Worm (Caenorhabditis elegans) whole organism, L1 larva: ENCODE data around the gene col-167.
A peak's percentile ranks its signal among the peaks of the same experiment; 100 is the strongest.

Source experiments
- C04F5.9 ChIP-seq: sonication (generic microtip); optimal IDR thresholded peaks from 2 replicates; lab custom pipeline; 2016; ENCODE audit warnings: missing genetic modification characterization, missing compliant biosample characterization
- C16A3.4 ChIP-seq: fragments of 150-350 bp; optimal IDR thresholded peaks from 2 replicates; lab custom pipeline; 2014; ENCODE audit warnings: missing biosample characterization, missing genetic modification characterization
- F16B12.6 ChIP-seq: fragments of 150-350 bp; optimal IDR thresholded peaks from 2 replicates; lab custom pipeline; 2014; ENCODE audit warnings: missing biosample characterization, missing genetic modification characterization
- aha-1 ChIP-seq: fragments of 150-350 bp; optimal IDR thresholded peaks from 2 replicates; lab custom pipeline; 2014; ENCODE audit warnings: missing biosample characterization, missing genetic modification characterization
- alr-1 ChIP-seq: fragments of 200-800 bp; sonication (Bioruptor generic); optimal IDR thresholded peaks from 2 replicates; lab custom pipeline; 2018; ENCODE audit warnings: borderline replicate concordance, mild to moderate bottlenecking, missing genetic modification characterization, missing compliant biosample characterization
- ceh-82 ChIP-seq, 3 experiments: fragments of 150-350 bp in 1 of 3; sonication (generic microtip) in 2 of 3; optimal IDR thresholded peaks; 2 replicates each; lab custom pipeline; 2014 to 2017; ENCODE audit warnings: missing biosample characterization in 3 of 3, missing genetic modification characterization in 3 of 3
- dpl-1 ChIP-seq, 3 experiments: fragments of 150-350 bp in 2 of 3; sonication (generic microtip) in 1 of 3; optimal IDR thresholded peaks; 2 replicates each; lab custom pipeline; 2014 to 2017; ENCODE audit warnings: missing biosample characterization in 3 of 3, missing genetic modification characterization in 3 of 3, missing genetic modification reagents in 3 of 3
- dsc-1 ChIP-seq: sonication (generic microtip); optimal IDR thresholded peaks from 2 replicates; lab custom pipeline; 2016; ENCODE audit warnings: mild to moderate bottlenecking, missing genetic modification characterization, missing compliant biosample characterization
- efl-1 ChIP-seq, 4 experiments: fragments of 150-350 bp; optimal IDR thresholded peaks in 3 of 4; peaks in 1 of 4; 1 replicate in 1 of 4; 2 replicates in 3 of 4; lab custom pipeline; 2014; ENCODE audit warnings: missing biosample characterization in 2 of 4, missing genetic modification characterization in 2 of 4, missing genetic modification reagents in 2 of 4
- fkh-10 ChIP-seq: sonication (generic microtip); optimal IDR thresholded peaks from 2 replicates; lab custom pipeline; 2017; ENCODE audit warnings: missing biosample characterization, missing genetic modification reagents, missing genetic modification characterization
- fkh-4 ChIP-seq: sonication (generic microtip); optimal IDR thresholded peaks from 2 replicates; lab custom pipeline; 2016; ENCODE audit warnings: missing compliant biosample characterization, missing genetic modification characterization, borderline replicate concordance
- grh-1 ChIP-seq: fragments of 200-800 bp; sonication (Bioruptor generic); IDR thresholded peaks from 2 replicates; pipeline ENCODE4 v1.3.6; 2022; ENCODE audit warnings: missing genetic modification reagents, missing genetic modification characterization, missing compliant biosample characterization
- hlh-17 ChIP-seq: fragments of 200-800 bp; sonication (Bioruptor generic); optimal IDR thresholded peaks from 2 replicates; lab custom pipeline; 2018; ENCODE audit warnings: missing genetic modification characterization, mild to moderate bottlenecking, missing compliant biosample characterization, moderate library complexity, borderline replicate concordance
- lin-13 ChIP-seq: fragments of 150-350 bp; optimal IDR thresholded peaks from 2 replicates; lab custom pipeline; 2014; ENCODE audit warnings: missing biosample characterization, missing genetic modification reagents, missing genetic modification characterization
- lin-14 ChIP-seq: fragments of 200-800 bp; sonication (Bioruptor generic); optimal IDR thresholded peaks from 2 replicates; lab custom pipeline; 2018; ENCODE audit warnings: mild to moderate bottlenecking, missing genetic modification characterization, moderate library complexity, missing compliant biosample characterization
- lin-15B ChIP-seq: fragments of 150-350 bp; sonication (generic microtip); optimal IDR thresholded peaks from 3 replicates; lab custom pipeline; 2014; ENCODE audit warnings: missing biosample characterization, missing genetic modification characterization
- lin-35 ChIP-seq, 2 experiments: fragments of 150-350 bp; optimal IDR thresholded peaks; 2 replicates each; lab custom pipeline; 2014; ENCODE audit warnings: missing biosample characterization in 2 of 2, missing genetic modification characterization in 2 of 2, missing genetic modification reagents in 2 of 2
- mab-9 ChIP-seq: fragments of 200-800 bp; sonication (Bioruptor generic); IDR thresholded peaks from 2 replicates; pipeline ENCODE4 v1.3.6; 2022; ENCODE audit warnings: missing genetic modification reagents, missing genetic modification characterization, missing compliant biosample characterization
- mdl-1 ChIP-seq, 2 experiments: fragments of 150-350 bp; optimal IDR thresholded peaks; 2 replicates each; lab custom pipeline; 2014 to 2017; ENCODE audit warnings: missing biosample characterization in 2 of 2, missing genetic modification characterization in 2 of 2, inconsistent platforms in 1 of 2
- mef-2 ChIP-seq: fragments of 150-350 bp; optimal IDR thresholded peaks from 2 replicates; lab custom pipeline; 2014; ENCODE audit warnings: missing biosample characterization, missing genetic modification characterization
- nhr-11 ChIP-seq: fragments of 150-350 bp; optimal IDR thresholded peaks from 2 replicates; lab custom pipeline; 2014; ENCODE audit warnings: missing biosample characterization, missing genetic modification characterization
- nhr-12 ChIP-seq: sonication (generic microtip); optimal IDR thresholded peaks from 2 replicates; lab custom pipeline; 2017; ENCODE audit warnings: missing biosample characterization, missing genetic modification characterization
- nhr-19 ChIP-seq: fragments of 200-800 bp; sonication (Bioruptor generic); conservative IDR thresholded peaks from 2 replicates; pipeline ENCODE4 v1.3.6; 2022; ENCODE audit warnings: missing genetic modification characterization, missing compliant biosample characterization
- nhr-237 ChIP-seq: fragments of 150-350 bp; optimal IDR thresholded peaks from 2 replicates; lab custom pipeline; 2014; ENCODE audit warnings: missing biosample characterization, missing genetic modification characterization
- nhr-47 ChIP-seq: sonication (generic microtip); optimal IDR thresholded peaks from 2 replicates; lab custom pipeline; 2016; ENCODE audit warnings: mild to moderate bottlenecking, missing genetic modification characterization, moderate library complexity, missing compliant biosample characterization
- nhr-71 ChIP-seq: sonication (generic microtip); optimal IDR thresholded peaks from 2 replicates; lab custom pipeline; 2016; ENCODE audit warnings: mild to moderate bottlenecking, missing genetic modification characterization, moderate library complexity, missing compliant biosample characterization
- nhr-77 ChIP-seq: fragments of 150-350 bp; optimal IDR thresholded peaks from 2 replicates; lab custom pipeline; 2014; ENCODE audit warnings: missing biosample characterization, missing genetic modification characterization
- nhr-85 ChIP-seq: sonication (generic microtip); peaks from one replicate; lab custom pipeline; 2016; ENCODE audit warnings: missing genetic modification characterization, inconsistent platforms, missing compliant biosample characterization
- nhr-90 ChIP-seq: sonication (generic microtip); optimal IDR thresholded peaks from 2 replicates; lab custom pipeline; 2016; ENCODE audit warnings: mild to moderate bottlenecking, missing genetic modification characterization, missing compliant biosample characterization; ENCODE audit not compliant: poor library complexity
- snpc-4 ChIP-seq: fragments of 150-350 bp; optimal IDR thresholded peaks from 2 replicates; lab custom pipeline; 2014; ENCODE audit warnings: missing biosample characterization, missing genetic modification characterization
- snu-23 ChIP-seq: sonication (generic microtip); optimal IDR thresholded peaks from 2 replicates; lab custom pipeline; 2016; ENCODE audit warnings: missing genetic modification characterization, missing compliant biosample characterization
- sox-4 ChIP-seq: sonication (generic microtip); optimal IDR thresholded peaks from 2 replicates; lab custom pipeline; 2016; ENCODE audit warnings: missing genetic modification characterization, missing compliant biosample characterization
- sptf-1 ChIP-seq: fragments of 150-350 bp; optimal IDR thresholded peaks from 2 replicates; lab custom pipeline; 2014; ENCODE audit warnings: missing biosample characterization, missing genetic modification characterization
- tlp-1 ChIP-seq: fragments of 150-350 bp; optimal IDR thresholded peaks from 2 replicates; lab custom pipeline; 2014; ENCODE audit warnings: missing biosample characterization, missing genetic modification characterization
- unc-130 ChIP-seq: fragments of 150-350 bp; optimal IDR thresholded peaks from 2 replicates; lab custom pipeline; 2017; ENCODE audit warnings: missing biosample characterization, missing genetic modification characterization, inconsistent platforms
- unc-30 ChIP-seq: sonication (generic microtip); optimal IDR thresholded peaks from 2 replicates; lab custom pipeline; 2017; ENCODE audit warnings: missing biosample characterization, missing genetic modification characterization
- zip-4 ChIP-seq: fragments of 200-800 bp; sonication (Bioruptor generic); optimal IDR thresholded peaks from 2 replicates; lab custom pipeline; 2018; ENCODE audit warnings: mild to moderate bottlenecking, missing genetic modification characterization, moderate library complexity, missing compliant biosample characterization
- ztf-11 ChIP-seq, 2 experiments: sonication (generic microtip); optimal IDR thresholded peaks; 2 replicates each; lab custom pipeline; 2016 to 2017; ENCODE audit warnings: missing genetic modification characterization in 2 of 2, missing biosample characterization in 1 of 2, missing compliant biosample characterization in 1 of 2

col-167 gene

ce11 chrX:6360077-6360476, 36.8 kb downstream of the col-167 start:
- TF ChIP-seq nhr-85 (no peak), nhr-71 (tag; lab: Kevin White, UChicago) (no peak), snpc-4 (no peak), nhr-237 (tag; lab: Kevin White, UChicago) (no peak), alr-1 (tag; lab: Kevin White, UChicago) (no peak), efl-1 (optimal IDR thresholded peaks at IDR 0.05; lab: Kevin White, UChicago) (no peak), efl-1 (GFP tag; optimal IDR thresholded peaks at IDR 0.05 in 1 of 2; lab: Kevin White, UChicago) (no peak), mab-9 (GFP tag; lab: Robert Waterston, UW) (no peak), dpl-1 (GFP tag; optimal IDR thresholded peaks at IDR 0.05; lab: Kevin White, UChicago) (no peak), fkh-10 (GFP tag; lab: Kevin White, UChicago) (no peak), aha-1 (no peak), lin-14 (no peak)

ce11 chrX:6360658-6361057, 37.4 kb downstream of the col-167 start, which contains the start of gene C03B1.14:
TSS of gene C03B1.14 (minus strand) at chrX:6360758.
- TF ChIP-seq sptf-1: no peak
- TF ChIP-seq nhr-71 (tag; lab: Kevin White, UChicago): no peak
- TF ChIP-seq sox-4: no peak
- no peak for TF ChIP-seq nhr-90 (tag; lab: Kevin White, UChicago)
- no peak for TF ChIP-seq tlp-1 (tag; lab: Kevin White, UChicago)
- no peak for TF ChIP-seq lin-15B

- TF ChIP-seq mef-2 (tag; lab: Kevin White, UChicago): no peak
- TF ChIP-seq nhr-19 (GFP tag; lab: Robert Waterston, UW): no peak
- no peak for TF ChIP-seq nhr-47 (tag; lab: Kevin White, UChicago)
- no peak for TF ChIP-seq dsc-1
- no peak for TF ChIP-seq snu-23
- no peak for TF ChIP-seq efl-1 (optimal IDR thresholded peaks at IDR 0.05; lab: Kevin White, UChicago)
- TF ChIP-seq efl-1 (GFP tag; optimal IDR thresholded peaks at IDR 0.05 in 1 of 2; lab: Kevin White, UChicago): peak in 1 of 2 experiments; percentile 29
Observed at ce11 chrX:6364196-6364595, 40.9 kb downstream of the col-167 start, which contains the start of gene C03B1.4. TSS of gene C03B1.4 (plus strand) at chrX:6364496.

- TF ChIP-seq nhr-11 (no peak), C04F5.9 (tag; lab: Kevin White, UChicago) (no peak), lin-13 (GFP tag; lab: Kevin White, UChicago) (no peak), grh-1 (GFP tag; lab: Robert Waterston, UW) (no peak), fkh-4 (tag; lab: Kevin White, UChicago) (no peak), nhr-12 (no peak), lin-35 (GFP tag; optimal IDR thresholded peaks at IDR 0.05; lab: Kevin White, UChicago) (no peak), zip-4 (GFP tag; lab: Kevin White, UChicago) (no peak)
- TF ChIP-seq, all 84 proteins: peak for 0
Observed at ce11 chrX:6365715-6366114, 42.4 kb downstream of the col-167 start, which contains the start of gene C03B1.3. TSS of gene C03B1.3 (plus strand) at chrX:6366015.

ce11 chrX:6369717-6370116, 46.4 kb downstream of the col-167 start, which contains the start of gene C03B1.2:
TSS of gene C03B1.2 (plus strand) at chrX:6370017.
- TF ChIP-seq nhr-19 (GFP tag; lab: Robert Waterston, UW) (no peak), fkh-4 (tag; lab: Kevin White, UChicago) (no peak)

ce11 chrX:6371192-6372116, 48.2 kb downstream of the col-167 start:
- peak; percentile 42 for TF ChIP-seq C16A3.4
- TF ChIP-seq nhr-47 (tag; lab: Kevin White, UChicago): peak; percentile 77
- TF ChIP-seq aha-1: no peak
- TF ChIP-seq lin-35 (GFP tag; optimal IDR thresholded peaks at IDR 0.05; lab: Kevin White, UChicago): peak in 1 of 2 experiments; percentile 67
- no peak for TF ChIP-seq unc-30
- no peak for TF ChIP-seq zip-4 (GFP tag; lab: Kevin White, UChicago)
- TF ChIP-seq nhr-85: peak; percentile 45
- no peak for TF ChIP-seq efl-1 (optimal IDR thresholded peaks at IDR 0.05; lab: Kevin White, UChicago)
- TF ChIP-seq efl-1 (GFP tag; optimal IDR thresholded peaks at IDR 0.05 in 1 of 2; lab: Kevin White, UChicago): peak; percentile 21 to 81
- peak in 1 of 2 experiments; percentile 65 for TF ChIP-seq mdl-1 (tag; optimal IDR thresholded peaks at IDR 0.05; lab: Kevin White, UChicago)
- TF ChIP-seq nhr-77: peak; percentile 41
- TF ChIP-seq F16B12.6 (tag; lab: Kevin White, UChicago): no peak
- peak in 1 of 3 experiments; percentile 1 for TF ChIP-seq dpl-1 (GFP tag; optimal IDR thresholded peaks at IDR 0.05; lab: Kevin White, UChicago)
- TF ChIP-seq ceh-82 (tag; optimal IDR thresholded peaks at IDR 0.05; lab: Kevin White, UChicago): peak; percentile 21 to 30 (median 25)
- TF ChIP-seq hlh-17 (GFP tag; lab: Kevin White, UChicago): no peak
- peak; percentile 41 for TF ChIP-seq unc-130
- TF ChIP-seq ztf-11 (tag; optimal IDR thresholded peaks at IDR 0.05; lab: Kevin White, UChicago): no peak
- peak; percentile 58 for TF ChIP-seq nhr-19 (GFP tag; lab: Robert Waterston, UW)
